Worm (Caenorhabditis elegans): Measurements from ENCODE around the gene rpb-6.

rpb-6 gene

ce11 chrII:10578843-10579430 lies at the start of gene rpb-6:
rpb-6 (plus strand) TSS chrII:10579380.
- TF ChIP-seq hlh-15 (tag; optimal IDR thresholded peaks at IDR 0.05) = no peak
- no peak for TF ChIP-seq sdc-2 (tag; optimal IDR thresholded peaks at IDR 0.05)
- TF ChIP-seq ama-1 (optimal IDR thresholded peaks at IDR 0.05) = no peak
- no peak for TF ChIP-seq ceh-2 (tag; optimal IDR thresholded peaks at IDR 0.05)

- TF ChIP-seq C38D4.7 (GFP tag; optimal IDR thresholded peaks at IDR 0.05) = no peak
- no peak for TF ChIP-seq pat-9 (tag; optimal IDR thresholded peaks at IDR 0.05)
- TF ChIP-seq hlh-6 (tag; optimal IDR thresholded peaks at IDR 0.05) = no peak
- TF ChIP-seq hlh-15 (tag; optimal IDR thresholded peaks at IDR 0.05) = no peak
- TF ChIP-seq ceh-45 (GFP tag; IDR thresholded peaks at IDR 0.05) = no peak
- no peak for TF ChIP-seq ceh-34 (tag; optimal IDR thresholded peaks at IDR 0.05)
- TF ChIP-seq ceh-18 (tag; optimal IDR thresholded peaks at IDR 0.05) = no peak
- no peak for TF ChIP-seq odd-2 (tag; optimal IDR thresholded peaks at IDR 0.05)
- no peak for TF ChIP-seq C08G9.2 (tag; optimal IDR thresholded peaks at IDR 0.05)
- no peak for TF ChIP-seq K02D7.2 (tag; optimal IDR thresholded peaks at IDR 0.05)
- TF ChIP-seq ahr-1 (tag; optimal IDR thresholded peaks at IDR 0.05) = no peak
Observed at ce11 chrII:10530907-10531306, 48.3 kb upstream of the rpb-6 start.

ce11 chrII:10531604-10532003 lies 47.6 kb upstream of the rpb-6 start:
- TF ChIP-seq tbx-2 (tag; optimal IDR thresholded peaks at IDR 0.05) = no peak
- TF ChIP-seq hlh-8 (tag; optimal IDR thresholded peaks at IDR 0.05) = no peak
- TF ChIP-seq ceh-48 (tag; optimal IDR thresholded peaks at IDR 0.05) = no peak
- TF ChIP-seq unc-42 (tag; optimal IDR thresholded peaks at IDR 0.05) = no peak
- no peak for TF ChIP-seq dmd-4 (tag; optimal IDR thresholded peaks at IDR 0.05; ENCODE audit: borderline replicate concordance)
- no peak for TF ChIP-seq zip-5 (tag; optimal IDR thresholded peaks at IDR 0.05)
- TF ChIP-seq nhr-232 (tag; optimal IDR thresholded peaks at IDR 0.05) = no peak
- no peak for TF ChIP-seq pag-3 (tag; optimal IDR thresholded peaks at IDR 0.05; ENCODE audit: borderline replicate concordance)
- no peak for TF ChIP-seq unc-86 (tag; optimal IDR thresholded peaks at IDR 0.05)
- TF ChIP-seq eyg-1 (tag; optimal IDR thresholded peaks at IDR 0.05) = no peak
- TF ChIP-seq ceh-22 (tag; optimal IDR thresholded peaks at IDR 0.05) = no peak
- TF ChIP-seq che-1 (tag; optimal IDR thresholded peaks at IDR 0.05) = no peak
- no peak for TF ChIP-seq pat-9 (tag; optimal IDR thresholded peaks at IDR 0.05)
- TF ChIP-seq pros-1 (tag; optimal IDR thresholded peaks at IDR 0.05) = no peak
- no peak for TF ChIP-seq pha-2 (tag; optimal IDR thresholded peaks at IDR 0.05)
- TF ChIP-seq ceh-14 (tag; optimal IDR thresholded peaks at IDR 0.05) = no peak
- TF ChIP-seq unc-55 (GFP tag; optimal IDR thresholded peaks at IDR 0.05) = no peak
- no peak for TF ChIP-seq fkh-6 (tag; optimal IDR thresholded peaks at IDR 0.05)
- TF ChIP-seq K02D7.2 (tag; optimal IDR thresholded peaks at IDR 0.05) = no peak

ce11 chrII:10533985-10534384 lies 45.2 kb upstream of the rpb-6 start:
- TF ChIP-seq ceh-14 (tag; optimal IDR thresholded peaks at IDR 0.05) (no peak), ceh-18 (tag; optimal IDR thresholded peaks at IDR 0.05) (no peak), dmd-4 (tag; optimal IDR thresholded peaks at IDR 0.05; ENCODE audit: borderline replicate concordance) (no peak), hlh-6 (tag; optimal IDR thresholded peaks at IDR 0.05) (no peak), ztf-16 (tag; optimal IDR thresholded peaks at IDR 0.05) (no peak), ceh-19 (GFP tag; optimal IDR thresholded peaks at IDR 0.05) (no peak), lim-6 (tag; optimal IDR thresholded peaks at IDR 0.05) (no peak), tbx-7 (tag; optimal IDR thresholded peaks at IDR 0.05) (no peak), sox-4 (tag; optimal IDR thresholded peaks at IDR 0.05) (no peak)

- TF ChIP-seq ceh-9 (tag; optimal IDR thresholded peaks at IDR 0.05) (no peak), ceh-14 (tag; optimal IDR thresholded peaks at IDR 0.05) (no peak), eyg-1 (tag; optimal IDR thresholded peaks at IDR 0.05) (no peak), pqm-1 (tag; optimal IDR thresholded peaks at IDR 0.05) (no peak), ref-2 (tag; optimal IDR thresholded peaks at IDR 0.05) (no peak), ahr-1 (tag; optimal IDR thresholded peaks at IDR 0.05) (no peak), zip-5 (tag; optimal IDR thresholded peaks at IDR 0.05) (no peak), ceh-45 (GFP tag; IDR thresholded peaks at IDR 0.05) (no peak), T23F11.4 (GFP tag; optimal IDR thresholded peaks at IDR 0.05) (no peak), unc-3 (GFP tag; conservative IDR thresholded peaks at IDR 0.05) (no peak), unc-3 (tag; optimal IDR thresholded peaks at IDR 0.05) (no peak), ztf-16 (tag; optimal IDR thresholded peaks at IDR 0.05) (no peak), nhr-11 (tag; optimal IDR thresholded peaks at IDR 0.05) (no peak), sox-2 (GFP tag; IDR thresholded peaks at IDR 0.05) (no peak), ceh-19 (GFP tag; optimal IDR thresholded peaks at IDR 0.05) (no peak), hlh-6 (tag; optimal IDR thresholded peaks at IDR 0.05) (no peak)
Observed at ce11 chrII:10537571-10537970, 41.6 kb upstream of the rpb-6 start, which contains the start of gene R166.2. R166.2 (minus strand) TSS chrII:10537671.
